Fruit fly (Drosophila melanogaster) S2 (cell line): ENCODE results near the gene Pss.

Source experiments
- CG8478 ChIP-seq: fragments of >200 bp; optimal IDR thresholded peaks from 2 replicates; lab custom pipeline; 2018
- CTCF ChIP-seq, 2 experiments: fragments of >200 bp; optimal IDR thresholded peaks; 2 replicates each; lab custom pipeline; 2018

Gene Pss

dm6 chr3L:20537655-20538300 is 11.8 kb upstream of the Pss start:
- no peak for TF ChIP-seq CG8478 (lab: Kevin White, UChicago)
- TF ChIP-seq CTCF (optimal IDR thresholded peaks at IDR 0.05; lab: Kevin White, UChicago), result no peak

DNA sequence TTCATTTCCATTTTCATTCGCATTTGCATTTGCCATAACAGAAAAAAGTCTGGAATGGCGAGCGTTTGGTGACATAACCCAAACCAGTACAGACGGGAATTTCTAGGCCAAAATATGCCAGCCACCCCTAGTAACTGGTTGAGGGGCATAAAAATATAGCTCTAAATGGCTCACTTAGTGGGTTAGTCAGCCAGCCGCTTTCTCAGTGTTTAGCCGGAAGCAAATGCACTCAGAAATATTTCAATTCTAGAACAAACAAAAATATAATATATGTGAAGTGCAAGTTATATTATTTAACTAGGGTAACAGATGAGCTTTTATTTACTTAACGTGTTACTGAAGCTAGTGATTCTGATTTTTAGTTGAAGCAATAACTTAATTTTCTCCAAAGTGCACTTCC is 10.9 kb upstream of the Pss start:
- no peak for TF ChIP-seq CG8478 (lab: Kevin White, UChicago)
- TF ChIP-seq CTCF (optimal IDR thresholded peaks at IDR 0.05; lab: Kevin White, UChicago), result no peak

DNA sequence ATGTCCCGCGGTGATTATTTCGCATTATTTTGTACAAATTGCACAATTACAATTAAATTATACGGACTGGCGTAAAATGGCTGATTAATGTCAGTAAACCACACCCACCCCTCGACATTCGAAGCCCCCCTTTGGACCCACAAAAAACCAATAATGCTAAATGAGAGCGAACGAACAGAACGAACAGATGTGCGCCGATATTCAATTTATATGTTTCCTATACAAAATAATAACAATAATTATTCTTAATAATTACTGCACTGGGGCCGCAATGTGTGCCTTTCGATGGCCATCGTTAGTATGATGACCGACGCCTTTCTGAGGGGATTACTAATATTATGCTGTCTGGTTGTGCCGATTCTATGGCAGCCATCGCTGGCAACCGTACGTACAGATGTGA is 7.4 kb upstream of the Pss start, which contains the start of gene CG13250:
TSS of gene CG13250 (plus strand) at position 301 of the 400 bp plus-strand sequence.
- TF ChIP-seq CG8478 (lab: Kevin White, UChicago) (no peak), CTCF (optimal IDR thresholded peaks at IDR 0.05; lab: Kevin White, UChicago) (no peak)

- TF ChIP-seq CTCF (optimal IDR thresholded peaks at IDR 0.05; lab: Kevin White, UChicago), result no peak
- TF ChIP-seq CG8478 (lab: Kevin White, UChicago), result no peak
Measured at dm6 chr3L:20531257-20531656, 5.3 kb upstream of the Pss start.

dm6 chr3L:20530347-20531177 is 4.6 kb upstream of the Pss start:
- TF ChIP-seq CG8478 (lab: Kevin White, UChicago) (no peak), CTCF (optimal IDR thresholded peaks at IDR 0.05; lab: Kevin White, UChicago) (no peak)

DNA sequence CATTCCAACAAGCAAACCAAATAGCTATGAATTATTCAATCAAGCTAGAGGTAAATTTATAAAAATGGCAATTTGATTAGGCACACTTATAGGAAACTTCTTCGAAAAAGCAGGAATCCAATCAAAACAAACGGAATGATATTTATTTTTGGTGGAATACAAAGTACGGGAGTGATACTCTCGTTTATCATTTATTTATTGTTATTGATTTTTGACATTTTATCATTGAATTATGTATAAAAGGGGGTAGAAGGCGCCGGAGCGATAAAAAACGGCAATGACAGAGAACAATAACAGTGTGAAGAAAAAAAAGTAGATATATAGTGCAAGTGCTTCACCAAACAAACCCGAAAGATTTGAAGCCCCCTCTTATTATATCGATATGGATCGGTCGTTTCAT is 3.9 kb upstream of the Pss start:
- no peak for TF ChIP-seq CG8478 (lab: Kevin White, UChicago)
- TF ChIP-seq CTCF (optimal IDR thresholded peaks at IDR 0.05; lab: Kevin White, UChicago), result no peak

- TF ChIP-seq CG8478 (lab: Kevin White, UChicago), result no peak
- TF ChIP-seq CTCF (optimal IDR thresholded peaks at IDR 0.05; lab: Kevin White, UChicago), result no peak
Measured at dm6 chr3L:20526196-20526740, 294 bp upstream of the Pss start, which contains the start of gene Nubp2. TSS of gene Nubp2 (plus strand) at chr3L:20526576.

DNA sequence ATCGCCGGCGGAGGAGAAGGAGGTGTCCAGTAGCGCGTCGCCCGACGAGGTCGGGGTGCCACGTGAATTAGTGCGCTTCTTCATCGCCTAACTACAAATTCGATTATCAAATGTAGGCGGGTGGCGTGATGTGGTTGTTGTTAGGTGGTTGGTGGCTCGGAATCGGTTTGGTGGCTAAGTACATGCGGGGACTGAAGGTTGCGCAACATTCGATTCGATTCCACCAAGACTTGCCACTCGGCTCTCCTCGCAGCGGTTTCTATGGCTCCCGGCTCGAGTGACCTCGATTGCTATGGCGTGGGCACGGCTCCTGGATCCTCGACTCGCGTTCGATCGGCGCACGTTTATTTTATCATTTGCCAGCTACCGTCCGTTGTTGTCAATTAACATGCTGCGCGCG is 231 bp downstream of the Pss start:
- no peak for TF ChIP-seq CG8478 (lab: Kevin White, UChicago)
- no peak for TF ChIP-seq CTCF (optimal IDR thresholded peaks at IDR 0.05; lab: Kevin White, UChicago)

DNA sequence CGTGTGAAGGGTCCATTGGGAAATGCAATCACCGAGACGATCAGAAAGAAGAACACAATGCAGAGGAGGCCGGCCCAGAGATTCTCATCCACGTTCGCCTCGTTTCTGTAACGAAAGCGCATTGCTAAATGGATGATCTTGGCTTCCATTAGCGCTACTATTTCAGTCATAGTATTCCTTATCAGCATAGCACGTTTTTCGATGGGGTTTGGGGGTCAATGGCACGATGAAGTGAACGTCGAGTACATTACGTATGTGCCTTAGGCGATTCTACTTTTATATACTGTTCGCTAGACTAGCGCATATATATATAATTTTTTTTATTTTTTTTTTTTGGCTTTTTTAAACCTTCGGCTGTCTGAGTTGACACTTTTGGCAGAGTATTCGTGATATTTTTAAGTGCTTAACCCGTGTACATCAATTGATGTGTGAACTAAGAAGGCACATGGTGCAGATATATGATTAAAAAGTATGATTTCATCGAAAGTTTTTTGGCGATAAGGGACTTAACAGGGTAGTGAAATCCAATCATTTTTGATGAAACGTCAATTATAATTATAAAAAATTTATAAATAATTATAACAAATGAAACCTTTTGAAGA is 1.5 kb downstream of the Pss start:
- TF ChIP-seq CG8478 (lab: Kevin White, UChicago) (no peak), CTCF (optimal IDR thresholded peaks at IDR 0.05; lab: Kevin White, UChicago) (no peak)

dm6 chr3L:20520687-20521169 is 5.2 kb downstream of the Pss start, which contains the start of the genes mTerf3 and CG5104:
TSS of gene mTerf3 (minus strand) at chr3L:20520772.
TSS of gene CG5104 (plus strand) at chr3L:20521009.
- TF ChIP-seq CG8478 (lab: Kevin White, UChicago) (no peak), CTCF (optimal IDR thresholded peaks at IDR 0.05; lab: Kevin White, UChicago) (no peak)

- TF ChIP-seq CG8478 (lab: Kevin White, UChicago) (no peak), CTCF (optimal IDR thresholded peaks at IDR 0.05; lab: Kevin White, UChicago) (no peak)
Measured at dm6 chr3L:20518805-20519503, 7.0 kb downstream of the Pss start, which contains the start of gene BNIP3. TSS of gene BNIP3 (minus strand) at chr3L:20519393.

DNA sequence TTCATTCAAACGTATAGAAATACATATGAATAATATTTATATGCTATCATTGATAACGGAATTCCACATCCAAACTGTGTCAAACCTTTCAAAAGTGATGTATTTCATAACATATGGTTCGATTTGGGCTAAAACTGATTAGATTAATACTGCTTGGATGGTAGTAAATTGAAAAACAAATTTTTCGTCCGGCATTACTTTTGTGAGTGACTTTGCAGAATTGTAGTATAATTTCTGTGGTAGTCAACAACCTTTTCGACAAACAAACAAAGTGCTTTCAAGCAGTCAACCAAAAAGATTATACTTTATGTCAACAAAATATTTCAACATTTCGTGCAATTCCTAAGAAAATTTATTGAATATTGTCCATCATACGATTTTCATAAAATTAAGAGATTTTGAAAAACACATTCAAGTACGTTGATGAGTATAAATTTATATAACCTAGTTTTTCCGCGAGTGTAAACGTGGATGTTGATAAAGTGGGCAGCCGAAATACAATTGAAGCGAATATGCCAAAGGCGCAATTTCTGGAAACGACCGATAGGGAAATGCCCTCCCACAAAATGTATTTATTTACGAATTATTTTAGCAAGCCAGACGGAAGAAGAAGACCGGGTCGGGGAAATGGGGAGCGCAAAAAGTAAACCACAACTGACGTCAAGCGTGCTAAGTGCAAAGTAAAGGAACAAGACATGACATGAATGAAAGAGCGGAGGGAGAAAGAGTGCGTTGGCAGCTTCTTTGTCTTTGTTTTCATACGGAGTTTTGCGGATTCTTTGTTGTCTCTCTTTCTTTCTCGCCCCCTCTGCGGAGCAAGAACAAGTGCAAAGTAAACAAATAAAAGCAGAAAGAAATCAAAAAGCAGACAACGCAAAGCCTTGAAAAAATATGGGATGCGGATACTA is 7.8 kb downstream of the Pss start:
- TF ChIP-seq CTCF (optimal IDR thresholded peaks at IDR 0.05; lab: Kevin White, UChicago) (no peak), CG8478 (lab: Kevin White, UChicago) (no peak)
